Fruit fly (Drosophila melanogaster): ENCODE data around the gene CG6576.

dm6 chr3L:8767876-8768275 lies 12.1 kb downstream of the CG6576 start:
- TF ChIP-seq CG8478 (optimal IDR thresholded peaks at IDR 0.05) (no peak), EcR (GFP tag; optimal IDR thresholded peaks at IDR 0.05) (no peak), Dll (optimal IDR thresholded peaks at IDR 0.05) (no peak), pan (optimal IDR thresholded peaks at IDR 0.05) (no peak)
